Worm (Caenorhabditis elegans) whole organism, late embryonic: ENCODE measurements around the gene C16C8.12.

Experiments
- C38D4.7 ChIP-seq: fragments of 200-800 bp; sonication (Bioruptor generic); optimal IDR thresholded peaks from 2 replicates; lab custom pipeline; 2018; ENCODE audit warnings: mild to moderate bottlenecking, missing genetic modification characterization, moderate library complexity, missing compliant biosample characterization
- F13H6.1 ChIP-seq: sonication (generic microtip); optimal IDR thresholded peaks from 2 replicates; lab custom pipeline; 2016; ENCODE audit warnings: missing genetic modification characterization, missing compliant biosample characterization
- K09A11.1 ChIP-seq: sonication (generic microtip); optimal IDR thresholded peaks from 2 replicates; lab custom pipeline; 2017; ENCODE audit warnings: antibody characterized with exemption, mild to moderate bottlenecking, missing genetic modification characterization, missing compliant biosample characterization; ENCODE audit not compliant: insufficient read depth
- ceh-48 ChIP-seq: sonication (generic microtip); optimal IDR thresholded peaks from 2 replicates; lab custom pipeline; 2016; ENCODE audit warnings: missing genetic modification characterization, inconsistent platforms, missing compliant biosample characterization
- elt-2 ChIP-seq: sonication (generic microtip); optimal IDR thresholded peaks from 2 replicates; lab custom pipeline; 2016; ENCODE audit warnings: missing genetic modification reagents, missing genetic modification characterization, missing compliant biosample characterization
- ets-4 ChIP-seq: sonication (generic microtip); optimal IDR thresholded peaks from 2 replicates; lab custom pipeline; 2016; ENCODE audit warnings: missing genetic modification characterization, missing compliant biosample characterization
- hlh-30 ChIP-seq: sonication (generic microtip); optimal IDR thresholded peaks from 2 replicates; lab custom pipeline; 2017; ENCODE audit warnings: antibody characterized with exemption, missing genetic modification characterization, missing compliant biosample characterization; ENCODE audit not compliant: insufficient read depth
- lim-6 ChIP-seq: sonication (generic microtip); optimal IDR thresholded peaks from 2 replicates; lab custom pipeline; 2016; ENCODE audit warnings: missing genetic modification characterization, missing compliant biosample characterization
- lin-11 ChIP-seq: fragments of 200-800 bp; sonication (Bioruptor generic); optimal IDR thresholded peaks from 2 replicates; lab custom pipeline; 2018; ENCODE audit warnings: mild to moderate bottlenecking, missing genetic modification characterization, missing compliant biosample characterization
- pag-3 ChIP-seq: sonication (generic microtip); optimal IDR thresholded peaks from 2 replicates; lab custom pipeline; 2016; ENCODE audit warnings: missing compliant biosample characterization, missing genetic modification characterization, borderline replicate concordance
- pqm-1 ChIP-seq: sonication (generic microtip); optimal IDR thresholded peaks from 2 replicates; lab custom pipeline; 2016; ENCODE audit warnings: missing genetic modification characterization, missing compliant biosample characterization
- sox-4 ChIP-seq: sonication (generic microtip); optimal IDR thresholded peaks from 2 replicates; lab custom pipeline; 2017; ENCODE audit warnings: mild to moderate bottlenecking, missing genetic modification characterization, inconsistent platforms, missing compliant biosample characterization

ce11 chrII:3448776-3449280, 3.7 kb upstream of the C16C8.12 start, which contains the start of gene C16C8.25:
- TF ChIP-seq ceh-48 (tag; lab: Kevin White, UChicago) = no peak
- no peak for TF ChIP-seq lin-11
- TF ChIP-seq elt-2 (tag; lab: Kevin White, UChicago) = no peak
- TF ChIP-seq K09A11.1 = no peak
- TF ChIP-seq ets-4 = no peak
- no peak for TF ChIP-seq sox-4 (tag; lab: Kevin White, UChicago)
- no peak for TF ChIP-seq lim-6 (tag; lab: Kevin White, UChicago)
- TF ChIP-seq hlh-30 = no peak
- no peak for TF ChIP-seq pag-3 (tag; lab: Kevin White, UChicago)
- no peak for TF ChIP-seq F13H6.1 (tag; lab: Kevin White, UChicago)
- TF ChIP-seq C38D4.7 = no peak
- no peak for TF ChIP-seq pqm-1
